Fruit fly (Drosophila melanogaster): Measurements from ENCODE around the gene Dph4.
A peak's percentile ranks its signal among the peaks of the same experiment; 100 is the strongest.

The Dph4 gene

DNA sequence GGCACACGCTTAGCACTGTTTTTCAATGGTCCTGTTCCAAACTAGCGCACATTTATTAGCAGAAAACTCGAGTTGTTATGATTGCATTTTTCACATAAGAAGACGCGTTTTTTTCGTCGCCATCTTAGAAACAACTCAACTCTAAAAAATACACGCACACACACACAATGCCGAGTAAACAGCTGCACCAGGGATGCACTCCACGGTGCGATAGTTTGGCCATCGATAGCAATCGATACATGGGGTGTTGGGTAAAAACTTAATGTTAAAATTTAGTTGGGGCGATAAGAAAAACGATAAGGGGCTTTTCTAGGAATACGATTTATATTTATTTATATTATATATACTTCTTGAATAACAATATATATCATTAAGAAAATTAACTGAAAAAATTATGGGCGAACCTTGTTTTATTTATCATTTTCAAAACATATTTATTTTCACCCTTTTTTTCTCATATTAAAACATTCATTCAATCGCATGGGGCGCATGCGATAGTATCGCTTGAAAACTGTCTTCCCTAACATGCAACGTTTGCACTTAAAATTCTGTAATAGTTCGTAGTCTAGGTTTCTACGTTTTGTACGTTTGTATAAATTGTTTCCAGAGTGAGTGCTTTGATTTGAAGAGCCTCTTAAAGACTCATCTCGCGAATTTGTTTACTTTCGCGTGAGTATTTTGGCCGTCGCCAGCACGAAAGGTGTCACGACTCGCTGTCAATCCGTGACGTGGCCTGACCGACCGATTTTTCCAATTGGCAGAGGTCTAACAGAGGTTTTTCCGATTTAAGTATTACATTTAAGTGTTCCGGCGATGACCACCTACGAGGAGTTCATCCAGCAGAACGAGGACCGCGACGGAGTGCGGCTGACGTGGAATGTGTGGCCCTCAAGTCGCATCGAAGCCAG is 24.9 kb upstream of the Dph4 start, which contains the start of the genes MTA1-like and Sec23 (continued):
- TF ChIP-seq CG8478 (optimal IDR thresholded peaks at IDR 0.05), result no peak
- TF ChIP-seq da (GFP tag; optimal IDR thresholded peaks at IDR 0.05), result no peak
- no peak for TF ChIP-seq Bteb2 (GFP tag; optimal IDR thresholded peaks at IDR 0.05)
- peak; percentile 69 for TF ChIP-seq Nf-YC (tag; optimal IDR thresholded peaks at IDR 0.05)
- no peak for TF ChIP-seq psq (GFP tag; optimal IDR thresholded peaks at IDR 0.05)
- TF ChIP-seq CG17568 (GFP tag; optimal IDR thresholded peaks at IDR 0.05), result no peak
- TF ChIP-seq mirr (GFP tag; optimal IDR thresholded peaks at IDR 0.05), result no peak
- no peak for TF ChIP-seq CG8281 (tag; optimal IDR thresholded peaks at IDR 0.05)
- peak; percentile 34 for TF ChIP-seq bcd (GFP tag; optimal IDR thresholded peaks at IDR 0.05)
- no peak for TF ChIP-seq croc (GFP tag; conservative IDR thresholded peaks at IDR 0.05)
- peak; percentile 6 for TF ChIP-seq Usf (GFP tag; optimal IDR thresholded peaks at IDR 0.05)
- TF ChIP-seq nerfin-2 (GFP tag; IDR thresholded peaks at IDR 0.05; ENCODE audit: partially characterized antibody), result peak; percentile 85
- peak; percentile 27 for TF ChIP-seq CG18011 (GFP tag; optimal IDR thresholded peaks at IDR 0.05)
- TF ChIP-seq sima (GFP tag; optimal IDR thresholded peaks at IDR 0.05), result no peak
- no peak for TF ChIP-seq CG7786 (GFP tag; optimal IDR thresholded peaks at IDR 0.05)
- no peak for TF ChIP-seq pan (optimal IDR thresholded peaks at IDR 0.05)
- TF ChIP-seq pan (GFP tag; optimal IDR thresholded peaks at IDR 0.05 in 1 of 2, IDR thresholded peaks at IDR 0.05 in 1 of 2), result peak in 1 of 2 experiments; percentile 17
- TF ChIP-seq grn (GFP tag; optimal IDR thresholded peaks at IDR 0.05), result peak; percentile 30
- TF ChIP-seq onecut (GFP tag; IDR thresholded peaks at IDR 0.05), result 0 out of 2 replicates have a peak, but pooled peaks have one; percentile 4
- TF ChIP-seq exex (tag; optimal IDR thresholded peaks at IDR 0.05), result no peak
- TF ChIP-seq CG7357 (GFP tag; IDR thresholded peaks at IDR 0.05), result no peak
- peak; percentile 4 for TF ChIP-seq CG3281 (GFP tag; optimal IDR thresholded peaks at IDR 0.05)
- TF ChIP-seq prd (optimal IDR thresholded peaks at IDR 0.05), result no peak
- peak; percentile 52; the same call in 1 of the 3 replicates for TF ChIP-seq prd (GFP tag; IDR thresholded peaks at IDR 0.05)
- peak; percentile 68; the same call in 1 of the 2 replicates for TF ChIP-seq CG6272 (GFP tag; IDR thresholded peaks at IDR 0.05)
- TF ChIP-seq H2.0 (GFP tag; IDR thresholded peaks at IDR 0.05), result no peak
- no peak for TF ChIP-seq odd (GFP tag; optimal IDR thresholded peaks at IDR 0.05)
- TF ChIP-seq CG6791 (GFP tag; IDR thresholded peaks at IDR 0.05; ENCODE audit: partially characterized antibody), result peak; percentile 93
- TF ChIP-seq CG1832 (GFP tag; optimal IDR thresholded peaks at IDR 0.05), result no peak
- TF ChIP-seq sim (GFP tag; IDR thresholded peaks at IDR 0.05), result no peak
- TF ChIP-seq Tbp (GFP tag; optimal IDR thresholded peaks at IDR 0.05), result no peak
- TF ChIP-seq Hsf (GFP tag; optimal IDR thresholded peaks at IDR 0.05), result no peak
- TF ChIP-seq trh (GFP tag; optimal IDR thresholded peaks at IDR 0.05), result peak; percentile 8
- peak; percentile 28 for TF ChIP-seq CG8388 (GFP tag; optimal IDR thresholded peaks at IDR 0.05)
- TF ChIP-seq CG2889 (GFP tag; IDR thresholded peaks at IDR 0.05), result no peak
- TF ChIP-seq CG10147 (GFP tag; optimal IDR thresholded peaks at IDR 0.05), result peak; percentile 56
- no peak for TF ChIP-seq Atf-2 (GFP tag; optimal IDR thresholded peaks at IDR 0.05)
- TF ChIP-seq nerfin-1 (tag; optimal IDR thresholded peaks at IDR 0.05), result peak; percentile 9
- peak; percentile 8 for TF ChIP-seq Fer3 (tag; optimal IDR thresholded peaks at IDR 0.05)
- no peak for TF ChIP-seq Poxn (GFP tag; IDR thresholded peaks at IDR 0.05)
- TF ChIP-seq cato (GFP tag; optimal IDR thresholded peaks at IDR 0.05; ENCODE audit: borderline replicate concordance), result no peak
- no peak for TF ChIP-seq CG7372 (GFP tag; IDR thresholded peaks at IDR 0.05)
- TF ChIP-seq Hey (tag; optimal IDR thresholded peaks at IDR 0.05), result no peak
- no peak for TF ChIP-seq Drgx (GFP tag; IDR thresholded peaks at IDR 0.05)
- TF ChIP-seq CG13894 (tag; optimal IDR thresholded peaks at IDR 0.05), result peak; percentile 37
- no peak for TF ChIP-seq schlank (tag; optimal IDR thresholded peaks at IDR 0.05)
- no peak for TF ChIP-seq CG10321 (GFP tag; IDR thresholded peaks at IDR 0.05)
- TF ChIP-seq Elba2 (GFP tag; optimal IDR thresholded peaks at IDR 0.05), result peak; percentile 82
- no peak for TF ChIP-seq CG32772 (GFP tag; IDR thresholded peaks at IDR 0.05)
- no peak for TF ChIP-seq CG11247 (GFP tag; IDR thresholded peaks at IDR 0.05)
